Worm (Caenorhabditis elegans) whole organism, young adult: ENCODE data around the gene F53F4.7.

Experiments
- B0019.2 ChIP-seq: fragments of 200-800 bp; sonication (Bioruptor generic); conservative IDR thresholded peaks from 2 replicates; pipeline ENCODE4 v1.3.6; 2022; ENCODE audit warnings: missing genetic modification reagents, missing genetic modification characterization, missing compliant biosample characterization
- C06A6.2 ChIP-seq: fragments of 200-800 bp; sonication (Bioruptor generic); conservative IDR thresholded peaks from 2 replicates; pipeline ENCODE4 v1.3.6; 2022; ENCODE audit warnings: missing genetic modification characterization, missing compliant biosample characterization
- F10E7.11 ChIP-seq: sonication (generic microtip); optimal IDR thresholded peaks from 2 replicates; lab custom pipeline; 2017; ENCODE audit warnings: mild to moderate bottlenecking, missing genetic modification characterization, moderate library complexity, missing compliant biosample characterization
- F23B12.7 ChIP-seq: sonication (generic microtip); optimal IDR thresholded peaks from 2 replicates; lab custom pipeline; 2017; ENCODE audit warnings: missing genetic modification characterization, mild to moderate bottlenecking, missing compliant biosample characterization, antibody characterized with exemption, moderate library complexity; ENCODE audit not compliant: insufficient read depth
- F39B2.1 ChIP-seq: fragments of 200-800 bp; sonication (Bioruptor generic); IDR thresholded peaks from 2 replicates; pipeline ENCODE4 v1.3.6; 2022; ENCODE audit warnings: missing genetic modification reagents, missing genetic modification characterization, missing compliant biosample characterization
- F52B5.7 ChIP-seq: sonication (generic microtip); optimal IDR thresholded peaks from 2 replicates; lab custom pipeline; 2016; ENCODE audit warnings: mild to moderate bottlenecking, missing genetic modification characterization, missing compliant biosample characterization
- F57A8.1 ChIP-seq: fragments of 200-800 bp; sonication (Bioruptor generic); optimal IDR thresholded peaks from 2 replicates; lab custom pipeline; 2018; ENCODE audit warnings: mild to moderate bottlenecking, missing genetic modification characterization, moderate library complexity, missing compliant biosample characterization
- F57C9.4 ChIP-seq: sonication (generic microtip); optimal IDR thresholded peaks from 2 replicates; lab custom pipeline; 2017; ENCODE audit warnings: mild to moderate bottlenecking, missing genetic modification characterization, missing compliant biosample characterization
- K11D2.4 ChIP-seq: fragments of 200-800 bp; sonication (Bioruptor generic); IDR thresholded peaks from 2 replicates; pipeline ENCODE4 v1.3.6; 2022; ENCODE audit warnings: missing genetic modification reagents, missing genetic modification characterization, missing compliant biosample characterization
- K12H6.12 ChIP-seq: fragments of 200-800 bp; sonication (Bioruptor generic); optimal IDR thresholded peaks from 2 replicates; lab custom pipeline; 2018; ENCODE audit warnings: mild to moderate bottlenecking, missing genetic modification characterization, missing compliant biosample characterization
- T07F8.4 ChIP-seq: sonication (generic microtip); optimal IDR thresholded peaks from 2 replicates; lab custom pipeline; 2016; ENCODE audit warnings: mild to moderate bottlenecking, missing genetic modification characterization, moderate library complexity, missing compliant biosample characterization
- T26A5.8 ChIP-seq: sonication (generic microtip); optimal IDR thresholded peaks from 2 replicates; lab custom pipeline; 2016; ENCODE audit warnings: missing genetic modification characterization, missing compliant biosample characterization
- Y67H2A.10 ChIP-seq: fragments of 200-800 bp; sonication (Bioruptor generic); conservative IDR thresholded peaks from 2 replicates; pipeline ENCODE4 v1.3.6; 2022; ENCODE audit warnings: missing genetic modification reagents, missing genetic modification characterization, missing compliant biosample characterization
- Y79H2A.3 ChIP-seq: fragments of 200-800 bp; sonication (Bioruptor generic); conservative IDR thresholded peaks from 2 replicates; pipeline ENCODE4 v1.3.6; 2022; ENCODE audit warnings: missing genetic modification reagents, missing genetic modification characterization, missing compliant biosample characterization
- Y95B8A.8 ChIP-seq: fragments of 200-800 bp; sonication (Bioruptor generic); IDR thresholded peaks from 2 replicates; pipeline ENCODE4 v1.3.6; 2022; ENCODE audit warnings: missing genetic modification reagents, missing genetic modification characterization, missing compliant biosample characterization
- ZK185.1 ChIP-seq: sonication (generic microtip); optimal IDR thresholded peaks from 2 replicates; lab custom pipeline; 2016; ENCODE audit warnings: mild to moderate bottlenecking, missing genetic modification characterization, missing compliant biosample characterization; ENCODE audit not compliant: poor library complexity, severe bottlenecking
- aptf-2 ChIP-seq: fragments of 200-800 bp; sonication (Bioruptor generic); conservative IDR thresholded peaks from 2 replicates; pipeline ENCODE4 v1.3.6; 2022; ENCODE audit warnings: missing genetic modification reagents, missing genetic modification characterization, missing compliant biosample characterization
- aptf-3 ChIP-seq: fragments of 200-800 bp; sonication (Bioruptor generic); IDR thresholded peaks from 2 replicates; pipeline ENCODE4 v1.3.6; 2022; ENCODE audit warnings: missing genetic modification characterization, missing compliant biosample characterization
- cebp-1 ChIP-seq, 2 experiments: fragments of 200-800 bp in 1 of 2; sonication (Bioruptor generic) in 1 of 2; sonication (generic microtip) in 1 of 2; IDR thresholded peaks in 1 of 2; optimal IDR thresholded peaks in 1 of 2; 2 replicates each; pipeline versions ENCODE4 v1.3.6 to Lab custom; 2017 to 2022; ENCODE audit warnings: missing compliant biosample characterization in 2 of 2, missing genetic modification characterization in 2 of 2, mild to moderate bottlenecking in 1 of 2, missing genetic modification reagents in 1 of 2, moderate library complexity in 1 of 2
- cebp-2 ChIP-seq: fragments of 200-800 bp; sonication (Bioruptor generic); IDR thresholded peaks from 2 replicates; pipeline ENCODE4 v1.3.6; 2022; ENCODE audit warnings: missing genetic modification characterization, missing compliant biosample characterization
- ceh-100 ChIP-seq: fragments of 200-800 bp; sonication (Bioruptor generic); IDR thresholded peaks from 2 replicates; pipeline ENCODE4 v1.3.6; 2022; ENCODE audit warnings: missing genetic modification reagents, missing genetic modification characterization, missing compliant biosample characterization
- ceh-91 ChIP-seq: fragments of 200-800 bp; sonication (Bioruptor generic); IDR thresholded peaks from 2 replicates; pipeline ENCODE4 v1.3.6; 2022; ENCODE audit warnings: missing genetic modification reagents, missing genetic modification characterization, missing compliant biosample characterization
- die-1 ChIP-seq: sonication (generic microtip); optimal IDR thresholded peaks from 2 replicates; lab custom pipeline; 2016; ENCODE audit warnings: missing genotype, mild to moderate bottlenecking, missing genetic modification characterization, missing compliant biosample characterization
- egl-44 ChIP-seq: fragments of 200-800 bp; sonication (Bioruptor generic); IDR thresholded peaks from 2 replicates; pipeline ENCODE4 v1.3.6; 2022; ENCODE audit warnings: missing genetic modification reagents, missing genetic modification characterization, missing compliant biosample characterization
- hlh-12 ChIP-seq: sonication (generic microtip); optimal IDR thresholded peaks from 2 replicates; lab custom pipeline; 2016; ENCODE audit warnings: missing genetic modification characterization, missing compliant biosample characterization
- lag-1 ChIP-seq: fragments of 200-800 bp; sonication (Bioruptor generic); IDR thresholded peaks from 2 replicates; pipeline ENCODE4 v1.3.6; 2022; ENCODE audit warnings: missing genetic modification reagents, missing genetic modification characterization, missing compliant biosample characterization
- let-526 ChIP-seq: fragments of 200-800 bp; sonication (Bioruptor generic); IDR thresholded peaks from 2 replicates; pipeline ENCODE4 v1.3.6; 2022; ENCODE audit warnings: missing genetic modification reagents, missing genetic modification characterization, missing compliant biosample characterization
- lin-26 ChIP-seq: fragments of 200-800 bp; sonication (Bioruptor generic); IDR thresholded peaks from 2 replicates; pipeline ENCODE4 v1.3.6; 2022; ENCODE audit warnings: missing genetic modification reagents, missing genetic modification characterization, missing compliant biosample characterization
- lin-35 ChIP-seq, 3 experiments: fragments of 150-350 bp in 2 of 3; sonication (generic microtip) in 1 of 3; optimal IDR thresholded peaks; 2 replicates each; lab custom pipeline; 2014 to 2018; ENCODE audit warnings: missing biosample characterization in 3 of 3, missing genetic modification characterization in 3 of 3, missing genetic modification reagents in 3 of 3
- lir-1 ChIP-seq: fragments of 200-800 bp; sonication (Bioruptor generic); conservative IDR thresholded peaks from 2 replicates; pipeline ENCODE4 v1.3.6; 2022; ENCODE audit warnings: missing genetic modification reagents, missing genetic modification characterization, missing compliant biosample characterization
- lsl-1 ChIP-seq: fragments of 200-800 bp; sonication (Bioruptor generic); optimal IDR thresholded peaks from 2 replicates; lab custom pipeline; 2018; ENCODE audit warnings: mild to moderate bottlenecking, missing genetic modification characterization, moderate library complexity, missing compliant biosample characterization
- madf-8 ChIP-seq: fragments of 200-800 bp; sonication (Bioruptor generic); conservative IDR thresholded peaks from 2 replicates; pipeline ENCODE4 v1.3.6; 2022; ENCODE audit warnings: missing genetic modification reagents, missing genetic modification characterization, missing compliant biosample characterization
- mcd-1 ChIP-seq: fragments of 200-800 bp; sonication (Bioruptor generic); IDR thresholded peaks from 2 replicates; pipeline ENCODE4 v1.3.6; 2022; ENCODE audit warnings: missing genetic modification reagents, missing genetic modification characterization, missing compliant biosample characterization
- nfya-2 ChIP-seq: fragments of 200-800 bp; sonication (Bioruptor generic); IDR thresholded peaks from 2 replicates; pipeline ENCODE4 v1.3.6; 2022; ENCODE audit warnings: missing genetic modification reagents, missing genetic modification characterization, missing compliant biosample characterization
- nfyb-1 ChIP-seq: fragments of 200-800 bp; sonication (Bioruptor generic); IDR thresholded peaks from 2 replicates; pipeline ENCODE4 v1.3.6; 2022; ENCODE audit warnings: missing genetic modification reagents, missing genetic modification characterization, missing compliant biosample characterization
- pha-4 ChIP-seq: fragments of 150-350 bp; sonication (generic microtip); optimal IDR thresholded peaks from 2 replicates; lab custom pipeline; 2014; ENCODE audit warnings: missing biosample characterization, missing genetic modification reagents, missing genetic modification characterization
- rcor-1 ChIP-seq: fragments of 200-800 bp; sonication (Bioruptor generic); IDR thresholded peaks from 2 replicates; pipeline ENCODE4 v1.3.6; 2022; ENCODE audit warnings: missing genetic modification reagents, missing genetic modification characterization, missing compliant biosample characterization
- rec-8 ChIP-seq, 2 experiments: sonication (generic microtip); optimal IDR thresholded peaks; 2 replicates each; lab custom pipeline; 2016; ENCODE audit warnings: mild to moderate bottlenecking in 2 of 2, missing genetic modification characterization in 2 of 2, missing genetic modification reagents in 2 of 2, missing genotype in 2 of 2, missing biosample characterization in 1 of 2, missing compliant biosample characterization in 1 of 2, moderate library complexity in 1 of 2
- sea-2 ChIP-seq: fragments of 200-800 bp; sonication (Bioruptor generic); IDR thresholded peaks from 2 replicates; pipeline ENCODE4 v1.3.6; 2022; ENCODE audit warnings: missing genetic modification characterization, missing compliant biosample characterization
- tlf-1 ChIP-seq: fragments of 200-800 bp; sonication (Bioruptor generic); optimal IDR thresholded peaks from 2 replicates; lab custom pipeline; 2018; ENCODE audit warnings: mild to moderate bottlenecking, missing genetic modification characterization, missing compliant biosample characterization
- zfh-2 ChIP-seq: fragments of 200-800 bp; sonication (Bioruptor generic); conservative IDR thresholded peaks from 2 replicates; pipeline ENCODE4 v1.3.6; 2022; ENCODE audit warnings: missing genetic modification reagents, missing genetic modification characterization, missing compliant biosample characterization
- ztf-28 ChIP-seq: fragments of 200-800 bp; sonication (Bioruptor generic); IDR thresholded peaks from 2 replicates; pipeline ENCODE4 v1.3.6; 2022; ENCODE audit warnings: missing genetic modification reagents, missing genetic modification characterization, missing compliant biosample characterization

Gene F53F4.7

ce11 chrV:13647617-13648016 lies 33.8 kb upstream of the F53F4.7 start:
- no peak for TF ChIP-seq let-526
- TF ChIP-seq aptf-3 (GFP tag; lab: Robert Waterston, UW), result peak; percentile 99
- no peak for TF ChIP-seq lsl-1 (GFP tag; lab: Kevin White, UChicago)
- 0 out of 2 replicates have a peak, but pooled peaks have one; percentile 35 for TF ChIP-seq Y79H2A.3 (GFP tag; lab: Robert Waterston, UW)
- 0 out of 2 replicates have a peak, but pooled peaks have one; percentile 27 for TF ChIP-seq lin-26
- TF ChIP-seq aptf-2 (GFP tag; lab: Robert Waterston, UW), result peak; percentile 99
- 0 out of 2 replicates have a peak, but pooled peaks have one; percentile 6 for TF ChIP-seq madf-8 (GFP tag; lab: Robert Waterston, UW)
- peak; percentile 24; the same call in 1 of the 2 replicates for TF ChIP-seq rcor-1 (GFP tag; lab: Robert Waterston, UW)

- no peak for TF ChIP-seq F52B5.7
- TF ChIP-seq lir-1, result no peak
- no peak for TF ChIP-seq ceh-100 (GFP tag; lab: Robert Waterston, UW)
- TF ChIP-seq nfya-2, result no peak
- 0 out of 2 replicates have a peak, but pooled peaks have one; percentile 28 for TF ChIP-seq sea-2 (GFP tag; lab: Robert Waterston, UW)
- TF ChIP-seq T07F8.4 (tag; lab: Kevin White, UChicago), result no peak
- peak; percentile 71 for TF ChIP-seq zfh-2
- TF ChIP-seq mcd-1, result 0 out of 2 replicates have a peak, but pooled peaks have one; percentile 9
- no peak for TF ChIP-seq hlh-12 (tag; lab: Kevin White, UChicago)
- no peak for TF ChIP-seq F57A8.1 (GFP tag; lab: Kevin White, UChicago)
These were observed 33.4 kb upstream of the F53F4.7 start for ce11 chrV:13647185-13647584.

- TF ChIP-seq B0019.2 (GFP tag; lab: Robert Waterston, UW) (peak; percentile 75), egl-44 (GFP tag; lab: Robert Waterston, UW) (0 out of 2 replicates have a peak, but pooled peaks have one; percentile 15), ztf-28 (0 out of 2 replicates have a peak, but pooled peaks have one; percentile 68), cebp-2 (GFP tag; lab: Robert Waterston, UW) (peak; percentile 91), sea-2 (GFP tag; lab: Robert Waterston, UW) (0 out of 2 replicates have a peak, but pooled peaks have one; percentile 81), lag-1 (peak; percentile 20; the same call in 1 of the 2 replicates), C06A6.2 (peak; percentile 38; the same call in 1 of the 2 replicates), K11D2.4 (GFP tag; lab: Robert Waterston, UW) (peak; percentile 68; the same call in 1 of the 2 replicates), F10E7.11 (tag; lab: Kevin White, UChicago) (no peak), F57C9.4 (tag; lab: Kevin White, UChicago) (no peak), aptf-2 (GFP tag; lab: Robert Waterston, UW) (0 out of 2 replicates have a peak, but pooled peaks have one; percentile 22), T26A5.8 (tag; lab: Kevin White, UChicago) (no peak), ZK185.1 (tag; lab: Kevin White, UChicago) (no peak), zfh-2 (peak; percentile 77; the same call in 1 of the 2 replicates), F23B12.7 (tag; lab: Kevin White, UChicago) (no peak), ceh-100 (GFP tag; lab: Robert Waterston, UW) (no peak; the same call in 1 of the 2 replicates), Y95B8A.8 (GFP tag; lab: Robert Waterston, UW) (0 out of 2 replicates have a peak, but pooled peaks have one; percentile 74), K12H6.12 (tag; lab: Kevin White, UChicago) (no peak), pha-4 (tag; lab: Kevin White, UChicago) (no peak), die-1 (tag; lab: Kevin White, UChicago) (peak; percentile 22), ceh-91 (peak; percentile 32; the same call in 1 of the 2 replicates), Y67H2A.10 (peak; percentile 5; the same call in 1 of the 2 replicates), cebp-1 (GFP tag; IDR thresholded peaks at IDR 0.05; lab: Robert Waterston, UW) (peak; percentile 30; the same call in 1 of the 2 replicates), cebp-1 (tag; optimal IDR thresholded peaks at IDR 0.05; lab: Kevin White, UChicago) (no peak), lin-35 (GFP tag; optimal IDR thresholded peaks at IDR 0.05; lab: Kevin White, UChicago) (no peak), rec-8 (tag; optimal IDR thresholded peaks at IDR 0.05; lab: Kevin White, UChicago) (no peak), tlf-1 (GFP tag; lab: Kevin White, UChicago) (no peak), nfyb-1 (GFP tag; lab: Robert Waterston, UW) (0 out of 2 replicates have a peak, but pooled peaks have one; percentile 36), F39B2.1 (no peak)
These were observed 32.2 kb upstream of the F53F4.7 start for ce11 chrV:13645848-13646578.
